Worm (Caenorhabditis elegans): ENCODE data around the gene tbc-6.

ce11 chrII:6858835-6859234, 10.9 kb downstream of the tbc-6 start:
- no peak for TF ChIP-seq F13H6.1 (tag; optimal IDR thresholded peaks at IDR 0.05)
- peak; percentile 48 for TF ChIP-seq ref-2 (tag; optimal IDR thresholded peaks at IDR 0.05)

Data from whole organism, late embryonic.